Worm (Caenorhabditis elegans): ENCODE measurements around the gene Y116F11B.14.

ce11 chrV:19897982-19898381 is 1.3 kb upstream of the Y116F11B.14 start:
- TF ChIP-seq nhr-120 (GFP tag; IDR thresholded peaks at IDR 0.05) (no peak), fkh-3 (tag; optimal IDR thresholded peaks at IDR 0.05) (no peak)

Data from whole organism, young adult.